ENCODE assay signal across 3 fruit fly cellular contexts in the genomic region with DNA sequence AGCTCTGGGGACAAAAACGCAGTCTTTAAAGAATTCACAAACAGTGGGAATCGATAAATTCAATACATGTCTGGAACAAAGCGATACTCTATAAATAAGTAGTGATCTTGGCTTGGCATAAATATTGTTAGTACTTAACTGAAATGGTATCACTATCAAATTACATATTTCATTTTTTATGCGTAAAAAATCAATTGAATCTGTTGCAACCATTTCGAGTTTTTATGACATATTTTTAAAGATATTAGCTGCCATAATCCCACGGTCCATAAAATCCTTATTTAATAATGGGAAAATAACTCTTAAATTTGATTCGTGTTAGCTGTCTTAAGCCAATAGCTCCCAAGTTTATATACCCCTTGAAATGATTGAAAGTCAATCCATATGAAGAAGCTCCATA.
TF ChIP-seq lines count a peak whose summit lies in the region.

No protein-coding gene starts in this region.

TF ChIP-seq in whole organism, prepupa, 60 proteins besides CTCF, POLR2A, EP300 and RAD21 (continues in another document):
- TF ChIP-seq Eip78C (GFP tag; lab: Kevin White, UChicago) (peak; percentile 78), eg (GFP tag; IDR thresholded peaks at IDR 0.05; lab: Robert Waterston, UW) (no peak), vri (GFP tag; optimal IDR thresholded peaks at IDR 0.05; lab: Kevin White, UChicago) (no peak), CG11762 (GFP tag; optimal IDR thresholded peaks at IDR 0.05; lab: Kevin White, UChicago; ENCODE audit: insufficient read depth) (no peak), lz (GFP tag; optimal IDR thresholded peaks at IDR 0.05; lab: Kevin White, UChicago) (peak; percentile 29), Ets96B (tag; optimal IDR thresholded peaks at IDR 0.05; lab: Kevin White, UChicago) (peak; percentile 22), spab (GFP tag; optimal IDR thresholded peaks at IDR 0.05; lab: Kevin White, UChicago) (peak; percentile 20), esn (GFP tag; optimal IDR thresholded peaks at IDR 0.05; lab: Kevin White, UChicago) (peak; percentile 40), CG3032 (tag; optimal IDR thresholded peaks at IDR 0.05; lab: Kevin White, UChicago) (peak; percentile 5), net (GFP tag; optimal IDR thresholded peaks at IDR 0.05; lab: Kevin White, UChicago) (no peak), CG9139 (GFP tag; optimal IDR thresholded peaks at IDR 0.05; lab: Kevin White, UChicago) (no peak), acj6 (GFP tag; optimal IDR thresholded peaks at IDR 0.05; lab: Kevin White, UChicago) (peak; percentile 37), Hr39 (GFP tag; optimal IDR thresholded peaks at IDR 0.05; lab: Kevin White, UChicago) (no peak), CG11902 (GFP tag; optimal IDR thresholded peaks at IDR 0.05; lab: Kevin White, UChicago) (no peak), Sox14 (GFP tag; optimal IDR thresholded peaks at IDR 0.05; lab: Kevin White, UChicago) (peak; percentile 41), Blimp-1 (GFP tag; optimal IDR thresholded peaks at IDR 0.05; lab: Kevin White, UChicago) (no peak), ss (GFP tag; optimal IDR thresholded peaks at IDR 0.05; lab: Kevin White, UChicago) (no peak), fd85E (GFP tag; optimal IDR thresholded peaks at IDR 0.05; lab: Kevin White, UChicago) (no peak), fkh (GFP tag; optimal IDR thresholded peaks at IDR 0.05; lab: Kevin White, UChicago) (no peak), CG8319 (GFP tag; optimal IDR thresholded peaks at IDR 0.05; lab: Kevin White, UChicago) (no peak), Eip93F (GFP tag; optimal IDR thresholded peaks at IDR 0.05; lab: Kevin White, UChicago) (no peak), CG6792 (GFP tag; optimal IDR thresholded peaks at IDR 0.05; lab: Kevin White, UChicago) (peak; percentile 0), CG6808 (GFP tag; optimal IDR thresholded peaks at IDR 0.05; lab: Kevin White, UChicago) (no peak), topi (GFP tag; optimal IDR thresholded peaks at IDR 0.05; lab: Kevin White, UChicago) (peak; percentile 32), Lpt (GFP tag; optimal IDR thresholded peaks at IDR 0.05; lab: Kevin White, UChicago) (no peak), achi (GFP tag; optimal IDR thresholded peaks at IDR 0.05; lab: Kevin White, UChicago) (peak; percentile 33), dac (GFP tag; optimal IDR thresholded peaks at IDR 0.05; lab: Kevin White, UChicago) (no peak), dsx (GFP tag; optimal IDR thresholded peaks at IDR 0.05; lab: Kevin White, UChicago; ENCODE audit: poor library complexity, severe bottlenecking) (no peak), CG3919 (GFP tag; optimal IDR thresholded peaks at IDR 0.05; lab: Kevin White, UChicago) (no peak), CG15336 (GFP tag; IDR thresholded peaks at IDR 0.05; lab: Robert Waterston, UW) (no peak)

TF ChIP-seq in whole organism, pupa, 21 proteins besides CTCF, POLR2A, EP300 and RAD21:
- TF ChIP-seq Snoo (tag; optimal IDR thresholded peaks at IDR 0.05; lab: Kevin White, UChicago) (no peak), CG14655 (GFP tag; optimal IDR thresholded peaks at IDR 0.05; lab: Kevin White, UChicago) (peak; percentile 53), CG9948 (tag; optimal IDR thresholded peaks at IDR 0.05; lab: Kevin White, UChicago) (peak; percentile 41), CG8159 (tag; optimal IDR thresholded peaks at IDR 0.05; lab: Kevin White, UChicago) (peak; percentile 43), Pif1A (GFP tag; optimal IDR thresholded peaks at IDR 0.05; lab: Kevin White, UChicago) (peak; percentile 41), CG8301 (tag; optimal IDR thresholded peaks at IDR 0.05; lab: Kevin White, UChicago) (peak; percentile 29), D1 (tag; optimal IDR thresholded peaks at IDR 0.05; lab: Kevin White, UChicago) (no peak), CG15710 (tag; optimal IDR thresholded peaks at IDR 0.05; lab: Kevin White, UChicago) (no peak), fd96Ca (GFP tag; IDR thresholded peaks at IDR 0.05; lab: Robert Waterston, UW) (no peak), EcR (GFP tag; optimal IDR thresholded peaks at IDR 0.05; lab: Kevin White, UChicago) (no peak), CG17806 (tag; optimal IDR thresholded peaks at IDR 0.05; lab: Kevin White, UChicago) (peak; percentile 26)
TF ChIP-seq in whole organism, pupa: peak in this region for 6.

TF ChIP-seq in whole organism, wandering third instar larva, 38 proteins besides CTCF, POLR2A, EP300 and RAD21:
- TF ChIP-seq usp (GFP tag; optimal IDR thresholded peaks at IDR 0.05; lab: Kevin White, UChicago) (no peak), woc (GFP tag; optimal IDR thresholded peaks at IDR 0.05; lab: Kevin White, UChicago) (peak; percentile 54), fru (GFP tag; optimal IDR thresholded peaks at IDR 0.05; lab: Kevin White, UChicago) (peak; percentile 7), N (GFP tag; optimal IDR thresholded peaks at IDR 0.05; lab: Kevin White, UChicago) (no peak), h (GFP tag; optimal IDR thresholded peaks at IDR 0.05; lab: Kevin White, UChicago) (peak; percentile 30)
